Fruit fly (Drosophila melanogaster) whole organism, embryonic: ENCODE measurements around the gene fln.

Source experiments
- CG1024 ChIP-seq: fragments of 200-800 bp; sonication (Bioruptor generic); IDR thresholded peaks from 2 replicates; pipeline ENCODE4 v1.3.6; 2022; ENCODE audit warnings: missing biosample characterization, missing genetic modification characterization
- CG10267 ChIP-seq: fragments of 200-800 bp; sonication (Bioruptor generic); optimal IDR thresholded peaks from 2 replicates; lab custom pipeline; 2018; ENCODE audit warnings: missing biosample characterization, mild to moderate bottlenecking, missing genetic modification characterization, moderate library complexity
- CG11504 ChIP-seq: fragments of 200-800 bp; sonication (Bioruptor generic); optimal IDR thresholded peaks from 3 replicates; lab custom pipeline; 2019; ENCODE audit warnings: missing biosample characterization, mild to moderate bottlenecking, missing genetic modification characterization, moderate library complexity
- CG12391 ChIP-seq: fragments of 200-800 bp; sonication (Bioruptor generic); optimal IDR thresholded peaks from 3 replicates; lab custom pipeline; 2018; ENCODE audit warnings: missing biosample characterization, mild to moderate bottlenecking, missing genetic modification characterization, moderate library complexity
- CG13624 ChIP-seq: fragments of 200-800 bp; sonication (Bioruptor generic); optimal IDR thresholded peaks from 2 replicates; lab custom pipeline; 2016; ENCODE audit warnings: missing biosample characterization, missing genetic modification characterization
- CG13775 ChIP-seq: fragments of 200-800 bp; sonication (Bioruptor generic); optimal IDR thresholded peaks from 3 replicates; lab custom pipeline; 2017; ENCODE audit warnings: missing biosample characterization, mild to moderate bottlenecking, missing genetic modification characterization
- CG14860 ChIP-seq: fragments of 200-800 bp; sonication (Bioruptor generic); IDR thresholded peaks from 3 replicates; pipeline ENCODE4 v1.3.6; 2022; ENCODE audit warnings: missing biosample characterization, missing genetic modification characterization; ENCODE audit not compliant: partially characterized antibody
- CG17328 ChIP-seq: fragments of 200-800 bp; sonication (Bioruptor generic); IDR thresholded peaks from 2 replicates; pipeline ENCODE4 v1.3.6; 2022; ENCODE audit warnings: missing biosample characterization, missing genetic modification characterization
- CG17385 ChIP-seq: fragments of 200-800 bp; sonication (Bioruptor generic); optimal IDR thresholded peaks from 3 replicates; lab custom pipeline; 2018; ENCODE audit warnings: missing biosample characterization, mild to moderate bottlenecking, missing genetic modification characterization
- CG18764 ChIP-seq: fragments of 200-800 bp; sonication (Bioruptor generic); optimal IDR thresholded peaks from 3 replicates; lab custom pipeline; 2016; ENCODE audit warnings: missing biosample characterization, missing genetic modification characterization
- CG3281 ChIP-seq: fragments of 200-800 bp; sonication (Bioruptor generic); optimal IDR thresholded peaks from 3 replicates; lab custom pipeline; 2017; ENCODE audit warnings: missing biosample characterization, mild to moderate bottlenecking, missing genetic modification characterization
- CG3838 ChIP-seq: fragments of 200-800 bp; sonication (Bioruptor generic); optimal IDR thresholded peaks from 3 replicates; lab custom pipeline; 2016; ENCODE audit warnings: missing biosample characterization, missing genetic modification characterization
- CG3847 ChIP-seq: fragments of 200-800 bp; sonication (Bioruptor generic); IDR thresholded peaks from 2 replicates; pipeline ENCODE4 v1.3.6; 2022; ENCODE audit warnings: missing biosample characterization, missing genetic modification characterization
- CG6272 ChIP-seq: fragments of 200-800 bp; sonication (Bioruptor generic); IDR thresholded peaks from 2 replicates; pipeline ENCODE4 v1.3.6; 2022; ENCODE audit warnings: missing biosample characterization, missing genetic modification characterization
- CG7786 ChIP-seq: fragments of 200-800 bp; sonication (Bioruptor generic); optimal IDR thresholded peaks from 2 replicates; lab custom pipeline; 2016; ENCODE audit warnings: missing biosample characterization, missing genetic modification characterization
- CG7839 ChIP-seq: fragments of 200-800 bp; sonication (Bioruptor generic); optimal IDR thresholded peaks from 3 replicates; lab custom pipeline; 2018; ENCODE audit warnings: missing biosample characterization, mild to moderate bottlenecking, missing genetic modification characterization, moderate library complexity
- CG7963 ChIP-seq: fragments of 200-800 bp; sonication (Bioruptor generic); IDR thresholded peaks from 3 replicates; pipeline ENCODE4 v1.3.6; 2022; ENCODE audit warnings: missing biosample characterization, missing genetic modification characterization; ENCODE audit not compliant: partially characterized antibody
- Camta ChIP-seq: fragments of 200-800 bp; sonication (Bioruptor generic); optimal IDR thresholded peaks from 2 replicates; lab custom pipeline; 2016; ENCODE audit warnings: missing biosample characterization, missing genetic modification characterization
- Dll ChIP-seq: fragments of 200-800 bp; sonication (Bioruptor generic); IDR thresholded peaks from 4 replicates; pipeline ENCODE4 v1.3.6; 2022; ENCODE audit warnings: missing biosample characterization, missing genetic modification characterization; ENCODE audit not compliant: partially characterized antibody
- ERR ChIP-seq: fragments of 200-800 bp; sonication (Bioruptor generic); optimal IDR thresholded peaks from 2 replicates; lab custom pipeline; 2016; ENCODE audit warnings: missing biosample characterization, missing genetic modification characterization
- Ets97D ChIP-seq: fragments of 200-800 bp; sonication (Bioruptor generic); optimal IDR thresholded peaks from 3 replicates; lab custom pipeline; 2016; ENCODE audit warnings: missing biosample characterization, missing genetic modification characterization
- HmgZ ChIP-seq: fragments of 200-800 bp; sonication (Bioruptor generic); optimal IDR thresholded peaks from 2 replicates; lab custom pipeline; 2018; ENCODE audit warnings: missing biosample characterization, mild to moderate bottlenecking, missing genetic modification characterization
- Hr78 ChIP-seq, 2 experiments: fragments of 200-800 bp in 1 of 2; fragments of >200 bp in 1 of 2; sonication (Bioruptor generic) in 1 of 2; optimal IDR thresholded peaks; 2 replicates each; lab custom pipeline; 2017 to 2019; ENCODE audit warnings: missing biosample characterization in 2 of 2, missing genetic modification characterization in 2 of 2, mild to moderate bottlenecking in 1 of 2, moderate library complexity in 1 of 2
- Spps ChIP-seq: fragments of 200-800 bp; sonication (Bioruptor generic); optimal IDR thresholded peaks from 2 replicates; lab custom pipeline; 2018; ENCODE audit warnings: missing biosample characterization, mild to moderate bottlenecking, missing genetic modification characterization
- Sry-δ ChIP-seq: fragments of 200-800 bp; sonication (Bioruptor generic); optimal IDR thresholded peaks from 2 replicates; lab custom pipeline; 2016; ENCODE audit warnings: missing biosample characterization, missing genetic modification characterization
- Taf1 ChIP-seq: fragments of 200-800 bp; sonication (Bioruptor generic); IDR thresholded peaks from 2 replicates; pipeline ENCODE4 v1.3.6; 2022; ENCODE audit warnings: missing biosample characterization, missing genetic modification characterization
- btn ChIP-seq: fragments of 200-800 bp; sonication (Bioruptor generic); optimal IDR thresholded peaks from 2 replicates; lab custom pipeline; 2016; ENCODE audit warnings: missing biosample characterization, missing genetic modification characterization
- cato ChIP-seq: fragments of 200-800 bp; sonication (Bioruptor generic); optimal IDR thresholded peaks from 2 replicates; lab custom pipeline; 2016; ENCODE audit warnings: missing biosample characterization, missing genetic modification characterization, borderline replicate concordance
- chm ChIP-seq: fragments of 200-800 bp; sonication (Bioruptor generic); IDR thresholded peaks from 2 replicates; pipeline ENCODE4 v1.3.6; 2022; ENCODE audit warnings: missing biosample characterization, missing genetic modification characterization
- chn ChIP-seq: fragments of 200-800 bp; sonication (Bioruptor generic); optimal IDR thresholded peaks from 2 replicates; lab custom pipeline; 2016; ENCODE audit warnings: missing biosample characterization, missing genetic modification characterization
- crol ChIP-seq: fragments of 200-800 bp; sonication (Bioruptor generic); IDR thresholded peaks from 2 replicates; pipeline ENCODE4 v1.3.6; 2022; ENCODE audit warnings: missing biosample characterization, missing genetic modification characterization
- da ChIP-seq: fragments of 200-800 bp; sonication (Bioruptor generic); optimal IDR thresholded peaks from 2 replicates; lab custom pipeline; 2016; ENCODE audit warnings: missing biosample characterization, missing genetic modification characterization
- dan ChIP-seq: fragments of 200-800 bp; sonication (Bioruptor generic); IDR thresholded peaks from 2 replicates; pipeline ENCODE4 v1.3.6; 2022; ENCODE audit warnings: missing biosample characterization, missing genetic modification characterization
- danr ChIP-seq: fragments of 200-800 bp; sonication (Bioruptor generic); IDR thresholded peaks from 2 replicates; pipeline ENCODE4 v1.3.6; 2022; ENCODE audit warnings: missing biosample characterization, missing genetic modification characterization
- dpn ChIP-seq, 2 experiments: fragments of 200-800 bp; sonication (Bioruptor generic); optimal IDR thresholded peaks; 3 replicates each; lab custom pipeline; 2016; ENCODE audit warnings: missing biosample characterization in 2 of 2, missing genetic modification characterization in 2 of 2
- ftz-f1 ChIP-seq: fragments of 200-800 bp; sonication (Bioruptor generic); optimal IDR thresholded peaks from 2 replicates; lab custom pipeline; 2016; ENCODE audit warnings: missing biosample characterization, missing genetic modification characterization
- jigr1 ChIP-seq: fragments of 200-800 bp; sonication (Bioruptor generic); IDR thresholded peaks from 3 replicates; pipeline ENCODE4 v1.3.6; 2022; ENCODE audit warnings: missing biosample characterization, missing genetic modification characterization
- kah ChIP-seq: fragments of 200-800 bp; sonication (Bioruptor generic); optimal IDR thresholded peaks from 2 replicates; lab custom pipeline; 2018; ENCODE audit warnings: missing biosample characterization, mild to moderate bottlenecking, missing genetic modification characterization
- mirr ChIP-seq: fragments of 200-800 bp; sonication (Bioruptor generic); optimal IDR thresholded peaks from 3 replicates; lab custom pipeline; 2018; ENCODE audit warnings: missing biosample characterization, mild to moderate bottlenecking, missing genetic modification characterization
- org-1 ChIP-seq: fragments of 200-800 bp; sonication (Bioruptor generic); optimal IDR thresholded peaks from 2 replicates; lab custom pipeline; 2017; ENCODE audit warnings: missing biosample characterization, missing genetic modification characterization
- otp ChIP-seq: fragments of 200-800 bp; sonication (Bioruptor generic); IDR thresholded peaks from 3 replicates; pipeline ENCODE4, ENCODE4 v1.3.6; 2022; ENCODE audit warnings: missing biosample characterization, missing genetic modification characterization
- pum ChIP-seq: fragments of 200-800 bp; sonication (Bioruptor generic); optimal IDR thresholded peaks from 2 replicates; lab custom pipeline; 2016; ENCODE audit warnings: missing biosample characterization, missing genetic modification characterization
- ranshi ChIP-seq: fragments of 200-800 bp; sonication (Bioruptor generic); IDR thresholded peaks from 2 replicates; pipeline ENCODE4 v1.3.6; 2022; ENCODE audit warnings: missing biosample characterization, missing genetic modification characterization
- run ChIP-seq: fragments of 200-800 bp; sonication (Bioruptor generic); optimal IDR thresholded peaks from 3 replicates; lab custom pipeline; 2018; ENCODE audit warnings: missing biosample characterization, mild to moderate bottlenecking, missing genetic modification characterization
- sd ChIP-seq: fragments of 200-800 bp; sonication (Bioruptor generic); optimal IDR thresholded peaks from 3 replicates; lab custom pipeline; 2018; ENCODE audit warnings: missing biosample characterization, mild to moderate bottlenecking, missing genetic modification characterization, moderate library complexity
- seq ChIP-seq: fragments of 200-800 bp; sonication (Bioruptor generic); IDR thresholded peaks from 2 replicates; pipeline ENCODE4 v1.3.6; 2022; ENCODE audit warnings: missing biosample characterization, missing genetic modification characterization
- so ChIP-seq: fragments of 200-800 bp; sonication (Bioruptor generic); IDR thresholded peaks from 3 replicates; pipeline ENCODE4 v1.3.6; 2022; ENCODE audit warnings: missing biosample characterization, missing genetic modification characterization
- sqz ChIP-seq: fragments of 200-800 bp; sonication (Bioruptor generic); optimal IDR thresholded peaks from 3 replicates; lab custom pipeline; 2018; ENCODE audit warnings: missing biosample characterization, mild to moderate bottlenecking, missing genetic modification characterization
- stc ChIP-seq: fragments of 200-800 bp; sonication (Bioruptor generic); IDR thresholded peaks from 2 replicates; pipeline ENCODE4 v1.3.6; 2022; ENCODE audit warnings: missing biosample characterization, missing genetic modification characterization
- unc-4 ChIP-seq: fragments of 200-800 bp; sonication (Bioruptor generic); IDR thresholded peaks from 2 replicates; pipeline ENCODE4 v1.3.6; 2022; ENCODE audit warnings: missing biosample characterization, missing genetic modification characterization; ENCODE audit not compliant: partially characterized antibody
- yki ChIP-seq: fragments of >200 bp; optimal IDR thresholded peaks from 3 replicates; lab custom pipeline; 2018

Gene fln

DNA sequence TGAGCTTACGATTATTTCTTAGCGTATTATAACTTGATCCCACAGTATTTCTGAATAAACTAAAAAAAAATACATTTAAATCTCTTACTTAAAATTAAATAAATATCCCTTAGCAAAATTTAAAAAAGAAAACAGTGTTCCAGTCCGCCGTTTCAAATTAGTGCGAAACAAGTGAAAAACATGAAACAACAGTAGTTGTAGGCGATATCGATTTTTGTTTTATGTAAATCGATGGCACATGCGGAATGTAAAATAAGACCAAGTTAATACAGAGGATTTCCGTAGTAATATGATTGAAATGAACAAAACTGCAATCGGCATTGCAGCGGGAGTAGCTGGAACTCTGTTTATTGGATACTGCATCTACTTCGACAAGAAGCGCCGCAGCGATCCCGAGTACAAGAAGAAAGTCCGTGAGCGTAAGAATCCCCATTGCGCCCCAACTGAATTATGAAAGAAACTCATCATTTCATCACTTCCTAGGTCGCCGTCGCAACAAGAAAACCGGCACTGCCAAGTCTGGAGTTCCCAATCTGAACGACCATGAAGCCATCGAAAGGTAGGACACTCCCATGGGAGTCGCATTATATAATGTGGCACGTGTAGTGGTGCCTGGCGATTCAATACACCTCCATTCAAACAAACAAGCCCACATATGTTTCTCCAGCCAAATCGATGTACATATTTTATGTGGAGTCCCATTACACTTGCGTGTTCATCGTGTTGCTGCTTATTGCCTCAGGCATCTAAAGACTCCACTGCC lies 10.0 kb upstream of the fln start (continued):
- TF ChIP-seq Sry-δ (GFP tag; lab: Kevin White, UChicago) (peak; percentile 23), CG13624 (GFP tag; lab: Kevin White, UChicago) (no peak), dan (GFP tag; lab: Robert Waterston, UW) (no peak), CG6272 (GFP tag; lab: Robert Waterston, UW) (no peak), Taf1 (no peak), pum (no peak), da (no peak), Hr78 (GFP tag; optimal IDR thresholded peaks at IDR 0.05; lab: Kevin White, UChicago) (no peak), danr (GFP tag; lab: Robert Waterston, UW) (no peak), seq (GFP tag; lab: Robert Waterston, UW) (no peak), CG17385 (GFP tag; lab: Kevin White, UChicago) (no peak), CG11504 (tag; lab: Kevin White, UChicago) (no peak), kah (GFP tag; lab: Kevin White, UChicago) (no peak), stc (GFP tag; lab: Robert Waterston, UW) (no peak), mirr (no peak), Dll (GFP tag; lab: Robert Waterston, UW) (peak; percentile 47; the same call in 2 of the 4 replicates), CG18764 (no peak), Camta (GFP tag; lab: Kevin White, UChicago) (no peak), run (no peak), sqz (GFP tag; lab: Kevin White, UChicago) (no peak), chn (GFP tag; lab: Kevin White, UChicago) (no peak), Ets97D (GFP tag; lab: Kevin White, UChicago) (no peak), CG7786 (GFP tag; lab: Kevin White, UChicago) (no peak), chm (GFP tag; lab: Robert Waterston, UW) (no peak), unc-4 (GFP tag; lab: Robert Waterston, UW) (0 out of 2 replicates have a peak, but pooled peaks have one; percentile 15), so (GFP tag; lab: Robert Waterston, UW) (no peak), CG3847 (no peak), CG13775 (GFP tag; lab: Kevin White, UChicago) (no peak), HmgZ (tag; lab: Kevin White, UChicago) (no peak), ERR (no peak), ftz-f1 (no peak), CG7963 (GFP tag; lab: Robert Waterston, UW) (no peak), crol (no peak), cato (GFP tag; lab: Kevin White, UChicago) (no peak), jigr1 (GFP tag; lab: Robert Waterston, UW) (peak; percentile 49; the same call in 1 of the 3 replicates), org-1 (GFP tag; lab: Kevin White, UChicago) (no peak), btn (GFP tag; lab: Kevin White, UChicago) (no peak), sd (tag; lab: Kevin White, UChicago) (no peak), CG7839 (tag; lab: Kevin White, UChicago) (no peak), CG14860 (peak; percentile 29; the same call in 1 of the 3 replicates), CG10267 (tag; lab: Kevin White, UChicago) (no peak), CG3838 (GFP tag; lab: Kevin White, UChicago) (no peak), otp (no peak), Spps (tag; lab: Kevin White, UChicago) (no peak), CG1024 (GFP tag; lab: Robert Waterston, UW) (peak; percentile 92), dpn (GFP tag; optimal IDR thresholded peaks at IDR 0.05; lab: Kevin White, UChicago) (no peak), CG12391 (no peak), CG3281 (GFP tag; lab: Kevin White, UChicago) (no peak), yki (lab: Kevin White, UChicago) (no peak), ranshi (GFP tag; lab: Robert Waterston, UW) (no peak), CG17328 (GFP tag; lab: Robert Waterston, UW) (no peak)
